Fruit fly (Drosophila melanogaster) whole organism, embryonic: ENCODE data around the gene atl.

Experiments
- Aef1 ChIP-seq: fragments of 200-800 bp; sonication (Bioruptor generic); IDR thresholded peaks from 3 replicates; pipeline ENCODE4 v1.3.6; 2022; ENCODE audit warnings: missing biosample characterization, missing genetic modification characterization
- CG14965 ChIP-seq: fragments of 200-800 bp; sonication (Bioruptor generic); optimal IDR thresholded peaks from 2 replicates; lab custom pipeline; 2016; ENCODE audit warnings: missing biosample characterization, missing genetic modification characterization, borderline replicate concordance
- CG15514 ChIP-seq: fragments of 200-800 bp; sonication (Bioruptor generic); optimal IDR thresholded peaks from 3 replicates; lab custom pipeline; 2017; ENCODE audit warnings: missing biosample characterization, missing genetic modification characterization, mild to moderate bottlenecking, moderate library complexity, missing genetic modification reagents
- CG1647 ChIP-seq: fragments of 200-800 bp; sonication (Bioruptor generic); optimal IDR thresholded peaks from 3 replicates; lab custom pipeline; 2016; ENCODE audit warnings: missing biosample characterization, missing genetic modification characterization
- CG1832 ChIP-seq: fragments of 200-800 bp; sonication (Bioruptor generic); optimal IDR thresholded peaks from 2 replicates; lab custom pipeline; 2017; ENCODE audit warnings: missing biosample characterization, mild to moderate bottlenecking, missing genetic modification characterization, inconsistent platforms
- CG18476 ChIP-seq: fragments of 200-800 bp; sonication (Bioruptor generic); optimal IDR thresholded peaks from 2 replicates; lab custom pipeline; 2016; ENCODE audit warnings: missing biosample characterization, mild to moderate bottlenecking, missing genetic modification characterization
- CG18619 ChIP-seq: fragments of 200-800 bp; sonication (Bioruptor generic); optimal IDR thresholded peaks from 3 replicates; lab custom pipeline; 2017; ENCODE audit warnings: missing biosample characterization, mild to moderate bottlenecking, missing genetic modification characterization
- CG18764 ChIP-seq: fragments of 200-800 bp; sonication (Bioruptor generic); optimal IDR thresholded peaks from 3 replicates; lab custom pipeline; 2016; ENCODE audit warnings: missing biosample characterization, missing genetic modification characterization
- CG2116 ChIP-seq: fragments of 200-800 bp; sonication (Bioruptor generic); optimal IDR thresholded peaks from 3 replicates; lab custom pipeline; 2018; ENCODE audit warnings: missing biosample characterization, mild to moderate bottlenecking, missing genetic modification characterization
- CG2202 ChIP-seq: fragments of 200-800 bp; sonication (Bioruptor generic); optimal IDR thresholded peaks from 2 replicates; lab custom pipeline; 2018; ENCODE audit warnings: missing biosample characterization, mild to moderate bottlenecking, missing genetic modification characterization
- CG2678 ChIP-seq: fragments of 200-800 bp; sonication (Bioruptor generic); optimal IDR thresholded peaks from 3 replicates; lab custom pipeline; 2019; ENCODE audit warnings: missing biosample characterization, mild to moderate bottlenecking, missing genetic modification characterization, moderate library complexity
- CG2712 ChIP-seq: fragments of 200-800 bp; optimal IDR thresholded peaks from 3 replicates; lab custom pipeline; 2019; ENCODE audit warnings: missing biosample characterization, mild to moderate bottlenecking, missing genetic modification characterization, moderate library complexity
- CG30431 ChIP-seq: fragments of 200-800 bp; sonication (Bioruptor generic); optimal IDR thresholded peaks from 2 replicates; lab custom pipeline; 2017; ENCODE audit warnings: missing biosample characterization, missing genetic modification characterization
- CG32772 ChIP-seq: fragments of 200-800 bp; sonication (Bioruptor generic); IDR thresholded peaks from 2 replicates; pipeline ENCODE4 v1.3.6; 2022; ENCODE audit warnings: missing biosample characterization, missing genetic modification characterization
- CG34224 ChIP-seq: fragments of 200-800 bp; sonication (Bioruptor generic); IDR thresholded peaks from 3 replicates; pipeline ENCODE4 v1.3.6; 2022; ENCODE audit warnings: missing biosample characterization, missing genetic modification characterization; ENCODE audit not compliant: partially characterized antibody
- CG34376 ChIP-seq: fragments of 200-800 bp; sonication (Bioruptor generic); optimal IDR thresholded peaks from 2 replicates; lab custom pipeline; 2018; ENCODE audit warnings: missing biosample characterization, mild to moderate bottlenecking, missing genetic modification characterization
- CG4424 ChIP-seq: fragments of 200-800 bp; sonication (Bioruptor generic); optimal IDR thresholded peaks from 3 replicates; lab custom pipeline; 2016; ENCODE audit warnings: missing biosample characterization, missing genetic modification characterization
- CG8290 ChIP-seq, 3 experiments: fragments of 200-800 bp; sonication (Bioruptor generic); optimal IDR thresholded peaks; 2 replicates each; lab custom pipeline; 2016 to 2019; ENCODE audit warnings: missing biosample characterization in 3 of 3, missing genetic modification characterization in 3 of 3, mild to moderate bottlenecking in 2 of 3, moderate library complexity in 1 of 3
- CG8359 ChIP-seq: fragments of 200-800 bp; sonication (Bioruptor generic); optimal IDR thresholded peaks from 2 replicates; lab custom pipeline; 2017; ENCODE audit warnings: missing biosample characterization, mild to moderate bottlenecking, missing genetic modification characterization, borderline replicate concordance
- CG9797 ChIP-seq: fragments of 200-800 bp; sonication (Bioruptor generic); optimal IDR thresholded peaks from 3 replicates; lab custom pipeline; 2018; ENCODE audit warnings: missing biosample characterization, mild to moderate bottlenecking, missing genetic modification characterization
- D19A ChIP-seq: fragments of 200-800 bp; optimal IDR thresholded peaks from 3 replicates; lab custom pipeline; 2019; ENCODE audit warnings: missing biosample characterization, mild to moderate bottlenecking, missing genetic modification characterization, moderate library complexity
- Doc2 ChIP-seq: fragments of 200-800 bp; sonication (Bioruptor generic); IDR thresholded peaks from 2 replicates; pipeline ENCODE4 v1.3.6; 2022; ENCODE audit warnings: missing biosample characterization, missing genetic modification characterization
- Dref ChIP-seq: fragments of 200-800 bp; sonication (Bioruptor generic); IDR thresholded peaks from 2 replicates; pipeline ENCODE4 v1.3.6; 2022; ENCODE audit warnings: missing biosample characterization, missing genetic modification characterization
- Fer1 ChIP-seq: fragments of 200-800 bp; sonication (Bioruptor generic); optimal IDR thresholded peaks from 2 replicates; lab custom pipeline; 2017; ENCODE audit warnings: missing biosample characterization, mild to moderate bottlenecking, missing genetic modification characterization
- Fer2 ChIP-seq: fragments of 200-800 bp; sonication (Bioruptor generic); optimal IDR thresholded peaks from 2 replicates; lab custom pipeline; 2018; ENCODE audit warnings: missing biosample characterization, mild to moderate bottlenecking, missing genetic modification characterization, moderate library complexity
- Gsc ChIP-seq: fragments of 200-800 bp; sonication (Bioruptor generic); IDR thresholded peaks from 2 replicates; pipeline ENCODE4 v1.3.6; 2022; ENCODE audit warnings: missing biosample characterization, missing genetic modification characterization
- Hmr ChIP-seq: fragments of 200-800 bp; sonication (Bioruptor generic); optimal IDR thresholded peaks from 3 replicates; lab custom pipeline; 2017; ENCODE audit warnings: mild to moderate bottlenecking, missing biosample characterization, missing genetic modification reagents, missing genetic modification characterization
- MESR4 ChIP-seq: fragments of 200-800 bp; sonication (Bioruptor generic); optimal IDR thresholded peaks from 2 replicates; lab custom pipeline; 2018; ENCODE audit warnings: missing biosample characterization, mild to moderate bottlenecking, missing genetic modification characterization, moderate library complexity
- NC2β ChIP-seq: fragments of 200-800 bp; sonication (Bioruptor generic); optimal IDR thresholded peaks from 2 replicates; lab custom pipeline; 2016; ENCODE audit warnings: missing biosample characterization, missing genetic modification characterization
- Nf-YC ChIP-seq: fragments of 200-800 bp; optimal IDR thresholded peaks from 3 replicates; lab custom pipeline; 2019; ENCODE audit warnings: missing biosample characterization, mild to moderate bottlenecking, missing genetic modification characterization, moderate library complexity
- Rfx ChIP-seq: fragments of 200-800 bp; sonication (Bioruptor generic); IDR thresholded peaks from 2 replicates; pipeline ENCODE4 v1.3.6; 2022; ENCODE audit warnings: missing biosample characterization, missing genetic modification characterization
- Spps ChIP-seq: fragments of 200-800 bp; sonication (Bioruptor generic); optimal IDR thresholded peaks from 2 replicates; lab custom pipeline; 2018; ENCODE audit warnings: missing biosample characterization, mild to moderate bottlenecking, missing genetic modification characterization
- Xrp1 ChIP-seq: fragments of 200-800 bp; sonication (Bioruptor generic); IDR thresholded peaks from 2 replicates; pipeline ENCODE4 v1.3.6; 2022; ENCODE audit warnings: missing biosample characterization, missing genetic modification characterization
- ac ChIP-seq: fragments of 200-800 bp; sonication (Bioruptor generic); optimal IDR thresholded peaks from 3 replicates; lab custom pipeline; 2017; ENCODE audit warnings: missing biosample characterization, mild to moderate bottlenecking, missing genetic modification characterization
- cato ChIP-seq: fragments of 200-800 bp; sonication (Bioruptor generic); optimal IDR thresholded peaks from 2 replicates; lab custom pipeline; 2016; ENCODE audit warnings: missing biosample characterization, missing genetic modification characterization, borderline replicate concordance
- dati ChIP-seq: fragments of 200-800 bp; sonication (Bioruptor generic); IDR thresholded peaks from 2 replicates; pipeline ENCODE4 v1.3.6; 2022; ENCODE audit warnings: missing biosample characterization, missing genetic modification characterization
- eve ChIP-seq, 2 experiments: fragments of >200 bp; optimal IDR thresholded peaks; 2 replicates each; lab custom pipeline; 2017; ENCODE audit warnings: missing biosample characterization in 2 of 2, missing genetic modification characterization in 2 of 2
- fd102C ChIP-seq: fragments of 200-800 bp; sonication (Bioruptor generic); optimal IDR thresholded peaks from 2 replicates; lab custom pipeline; 2018; ENCODE audit warnings: missing biosample characterization, mild to moderate bottlenecking, missing genetic modification characterization, moderate library complexity
- gcm ChIP-seq: fragments of 200-800 bp; sonication (Bioruptor generic); optimal IDR thresholded peaks from 2 replicates; lab custom pipeline; 2019; ENCODE audit warnings: missing biosample characterization, mild to moderate bottlenecking, missing genetic modification characterization, moderate library complexity
- hbn ChIP-seq: fragments of 200-800 bp; sonication (Bioruptor generic); IDR thresholded peaks from 2 replicates; pipeline ENCODE4 v1.3.6; 2022; ENCODE audit warnings: missing biosample characterization, missing genetic modification characterization; ENCODE audit not compliant: partially characterized antibody
- kah ChIP-seq: fragments of 200-800 bp; sonication (Bioruptor generic); optimal IDR thresholded peaks from 2 replicates; lab custom pipeline; 2018; ENCODE audit warnings: missing biosample characterization, mild to moderate bottlenecking, missing genetic modification characterization
- kay ChIP-seq: fragments of 200-800 bp; sonication (Bioruptor generic); optimal IDR thresholded peaks from 2 replicates; lab custom pipeline; 2016; ENCODE audit warnings: missing biosample characterization, missing genetic modification characterization
- otp ChIP-seq: fragments of 200-800 bp; sonication (Bioruptor generic); IDR thresholded peaks from 3 replicates; pipeline ENCODE4, ENCODE4 v1.3.6; 2022; ENCODE audit warnings: missing biosample characterization, missing genetic modification characterization
- psq ChIP-seq: fragments of 200-800 bp; sonication (Bioruptor generic); optimal IDR thresholded peaks from 2 replicates; lab custom pipeline; 2017; ENCODE audit warnings: missing biosample characterization, missing genetic modification characterization
- schlank ChIP-seq: fragments of 200-800 bp; sonication (Bioruptor generic); optimal IDR thresholded peaks from 2 replicates; lab custom pipeline; 2018; ENCODE audit warnings: missing biosample characterization, mild to moderate bottlenecking, missing genetic modification characterization
- sens-2 ChIP-seq: fragments of 200-800 bp; sonication (Bioruptor generic); IDR thresholded peaks from 2 replicates; pipeline ENCODE4 v1.3.6; 2022; ENCODE audit warnings: missing biosample characterization, missing genetic modification characterization
- sim ChIP-seq: fragments of 200-800 bp; sonication (Bioruptor generic); IDR thresholded peaks from 2 replicates; pipeline ENCODE4 v1.3.6; 2022; ENCODE audit warnings: missing biosample characterization, missing genetic modification characterization
- stwl ChIP-seq: fragments of 200-800 bp; sonication (Bioruptor generic); optimal IDR thresholded peaks from 3 replicates; lab custom pipeline; 2018; ENCODE audit warnings: missing biosample characterization, mild to moderate bottlenecking, missing genetic modification characterization, moderate library complexity
- tll ChIP-seq, 2 experiments: fragments of 200-800 bp in 1 of 2; fragments of >200 bp in 1 of 2; sonication (Bioruptor generic) in 1 of 2; optimal IDR thresholded peaks; 2 replicates each; lab custom pipeline; 2017 to 2019; ENCODE audit warnings: missing biosample characterization in 2 of 2, missing genetic modification characterization in 2 of 2, mild to moderate bottlenecking in 1 of 2, moderate library complexity in 1 of 2
- zen ChIP-seq: fragments of 200-800 bp; sonication (Bioruptor generic); optimal IDR thresholded peaks from 3 replicates; lab custom pipeline; 2018; ENCODE audit warnings: missing biosample characterization, mild to moderate bottlenecking, missing genetic modification characterization, moderate library complexity

The atl gene

DNA sequence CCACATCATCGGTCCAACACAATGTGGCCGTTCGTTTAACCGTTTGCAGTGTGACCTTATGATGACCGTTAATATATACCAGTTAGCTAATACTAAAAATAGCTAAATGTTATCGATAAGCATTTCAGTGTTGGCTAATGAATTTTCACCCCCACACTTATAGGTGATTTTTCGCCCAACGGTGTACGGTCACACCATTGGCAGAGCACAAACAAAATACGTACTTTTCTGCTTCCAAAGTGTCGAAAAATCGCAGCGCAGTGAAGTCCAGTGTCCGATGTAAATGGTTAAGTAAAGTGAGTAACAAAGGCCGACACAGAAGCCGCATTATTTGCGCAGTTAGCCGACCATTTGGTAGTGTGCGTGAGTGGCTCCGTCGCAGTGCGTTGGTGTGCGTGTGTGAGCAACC is at the start of gene atl, which contains the start of gene Syx18 (continued):
- TF ChIP-seq cato (GFP tag; lab: Kevin White, UChicago) (no peak), CG32772 (GFP tag; lab: Robert Waterston, UW) (no peak), CG18476 (no peak), CG2116 (peak; percentile 35), CG15514 (GFP tag; lab: Kevin White, UChicago) (peak; percentile 55), Hmr (GFP tag; lab: Kevin White, UChicago) (peak; percentile 75), CG2712 (peak; percentile 49), CG1647 (peak; percentile 12), schlank (tag; lab: Kevin White, UChicago) (no peak), gcm (peak; percentile 27), MESR4 (peak; percentile 96), zen (tag; lab: Kevin White, UChicago) (peak; percentile 58), Xrp1 (GFP tag; lab: Robert Waterston, UW) (no peak), CG8359 (GFP tag; lab: Kevin White, UChicago) (no peak), CG9797 (GFP tag; lab: Kevin White, UChicago) (peak; percentile 100), psq (GFP tag; lab: Kevin White, UChicago) (no peak), Rfx (GFP tag; lab: Robert Waterston, UW) (peak; percentile 63), otp (GFP tag; lab: Robert Waterston, UW) (no peak), tll (GFP tag; optimal IDR thresholded peaks at IDR 0.05; lab: Kevin White, UChicago) (no peak), Gsc (GFP tag; lab: Robert Waterston, UW) (no peak), Doc2 (GFP tag; lab: Robert Waterston, UW) (no peak), Aef1 (0 out of 3 replicates have a peak, but pooled peaks have one; percentile 14), sens-2 (GFP tag; lab: Robert Waterston, UW) (no peak), CG2202 (peak; percentile 5), CG34376 (GFP tag; lab: Kevin White, UChicago) (peak; percentile 40), CG8290 (GFP tag; optimal IDR thresholded peaks at IDR 0.05; lab: Kevin White, UChicago) (no peak), CG8290 (tag; optimal IDR thresholded peaks at IDR 0.05; lab: Kevin White, UChicago) (no peak), CG4424 (GFP tag; lab: Kevin White, UChicago) (no peak), eve (GFP tag; optimal IDR thresholded peaks at IDR 0.05; lab: Kevin White, UChicago) (no peak), Fer2 (tag; lab: Kevin White, UChicago) (no peak), ac (GFP tag; lab: Kevin White, UChicago) (no peak), CG30431 (GFP tag; lab: Kevin White, UChicago) (no peak), fd102C (GFP tag; lab: Kevin White, UChicago) (no peak), CG14965 (GFP tag; lab: Kevin White, UChicago) (no peak), Spps (no peak), sim (GFP tag; lab: Robert Waterston, UW) (no peak), kay (GFP tag; lab: Kevin White, UChicago) (no peak), Fer1 (GFP tag; lab: Kevin White, UChicago) (peak; percentile 64), CG18764 (GFP tag; lab: Kevin White, UChicago) (no peak), kah (GFP tag; lab: Kevin White, UChicago) (no peak), Dref (GFP tag; lab: Robert Waterston, UW) (peak; percentile 82), Nf-YC (tag; lab: Kevin White, UChicago) (no peak), CG2678 (tag; lab: Kevin White, UChicago) (no peak), D19A (tag; lab: Kevin White, UChicago) (no peak), NC2β (GFP tag; lab: Kevin White, UChicago) (peak; percentile 60), CG34224 (GFP tag; lab: Robert Waterston, UW) (peak; percentile 47; the same call in 2 of the 3 replicates), CG18619 (GFP tag; lab: Kevin White, UChicago) (no peak), stwl (tag; lab: Kevin White, UChicago) (peak; percentile 85), dati (GFP tag; lab: Robert Waterston, UW) (no peak), hbn (peak; percentile 36; the same call in 1 of the 2 replicates), CG1832 (no peak)
